Worm (Caenorhabditis elegans) whole organism, L3 larva: ENCODE data around the gene str-60.

Experiments
- ZK546.5 ChIP-seq: sonication (generic microtip); optimal IDR thresholded peaks from 2 replicates; lab custom pipeline; 2017; ENCODE audit warnings: missing biosample characterization, missing genetic modification characterization
- ceh-16 ChIP-seq: sonication (generic microtip); optimal IDR thresholded peaks from 2 replicates; lab custom pipeline; 2017; ENCODE audit warnings: missing biosample characterization, missing genetic modification characterization
- ceh-28 ChIP-seq: fragments of 150-350 bp; optimal IDR thresholded peaks from 2 replicates; lab custom pipeline; 2014; ENCODE audit warnings: missing biosample characterization, missing genetic modification reagents, missing genetic modification characterization
- ceh-9 ChIP-seq: sonication (generic microtip); optimal IDR thresholded peaks from 2 replicates; lab custom pipeline; 2018; ENCODE audit warnings: missing biosample characterization, missing genetic modification characterization
- daf-12 ChIP-seq: fragments of 150-350 bp; optimal IDR thresholded peaks from 2 replicates; lab custom pipeline; 2014; ENCODE audit warnings: missing biosample characterization, missing genetic modification reagents, missing genetic modification characterization
- egl-27 ChIP-seq: sonication (generic microtip); optimal IDR thresholded peaks from 4 replicates; lab custom pipeline; 2017; ENCODE audit warnings: missing biosample characterization, missing genetic modification reagents, missing genetic modification characterization
- elt-2 ChIP-seq: sonication (generic microtip); optimal IDR thresholded peaks from 2 replicates; lab custom pipeline; 2016; ENCODE audit warnings: missing genetic modification reagents, mild to moderate bottlenecking, missing genetic modification characterization, missing compliant biosample characterization
- elt-3 ChIP-seq, 3 experiments: fragments of 150-350 bp in 1 of 3; sonication (generic microtip) in 2 of 3; optimal IDR thresholded peaks; 2 replicates in 2 of 3; 4 replicates in 1 of 3; lab custom pipeline; 2014 to 2017; ENCODE audit warnings: missing biosample characterization in 3 of 3, missing genetic modification characterization in 3 of 3
- eor-1 ChIP-seq, 2 experiments: fragments of 150-350 bp; optimal IDR thresholded peaks; 2 replicates each; lab custom pipeline; 2014 to 2018; ENCODE audit warnings: missing biosample characterization in 2 of 2, missing genetic modification characterization in 2 of 2
- fkh-2 ChIP-seq: fragments of 150-350 bp; optimal IDR thresholded peaks from 2 replicates; lab custom pipeline; 2014; ENCODE audit warnings: missing biosample characterization, missing genetic modification reagents, missing genetic modification characterization
- fos-1 ChIP-seq: fragments of 150-350 bp; optimal IDR thresholded peaks from 2 replicates; lab custom pipeline; 2014; ENCODE audit warnings: missing biosample characterization, missing genetic modification characterization
- hmg-11 ChIP-seq: sonication (generic microtip); optimal IDR thresholded peaks from 2 replicates; lab custom pipeline; 2016; ENCODE audit warnings: missing genetic modification characterization, missing compliant biosample characterization
- jun-1 ChIP-seq: fragments of 150-350 bp; optimal IDR thresholded peaks from 2 replicates; lab custom pipeline; 2014; ENCODE audit warnings: missing biosample characterization, missing genetic modification reagents, missing genetic modification characterization
- lin-15B ChIP-seq: fragments of 150-350 bp; optimal IDR thresholded peaks from 2 replicates; lab custom pipeline; 2014; ENCODE audit warnings: missing biosample characterization, missing genetic modification characterization
- lin-39 ChIP-seq: fragments of 150-350 bp; optimal IDR thresholded peaks from 2 replicates; lab custom pipeline; 2018; ENCODE audit warnings: missing biosample characterization, missing genetic modification reagents, missing genetic modification characterization
- lsy-12 ChIP-seq: sonication (generic microtip); optimal IDR thresholded peaks from 2 replicates; lab custom pipeline; 2016; ENCODE audit warnings: mild to moderate bottlenecking, missing genetic modification characterization, missing compliant biosample characterization
- nfya-1 ChIP-seq: sonication (generic microtip); optimal IDR thresholded peaks from 2 replicates; lab custom pipeline; 2017; ENCODE audit warnings: missing genetic modification characterization, mild to moderate bottlenecking, missing compliant biosample characterization, antibody characterized with exemption, moderate library complexity; ENCODE audit not compliant: insufficient read depth
- nhr-11 ChIP-seq: fragments of 150-350 bp; optimal IDR thresholded peaks from 2 replicates; lab custom pipeline; 2014; ENCODE audit warnings: missing biosample characterization, missing genetic modification characterization
- nhr-237 ChIP-seq: fragments of 150-350 bp; optimal IDR thresholded peaks from 2 replicates; lab custom pipeline; 2014; ENCODE audit warnings: missing biosample characterization, missing genetic modification characterization
- nhr-25 ChIP-seq: sonication (generic microtip); optimal IDR thresholded peaks from 2 replicates; lab custom pipeline; 2017; ENCODE audit warnings: missing biosample characterization, missing genetic modification characterization
- nhr-28 ChIP-seq: fragments of 150-350 bp; optimal IDR thresholded peaks from 2 replicates; lab custom pipeline; 2014; ENCODE audit warnings: missing biosample characterization, missing genetic modification characterization
- nhr-67 ChIP-seq: fragments of 150-350 bp; optimal IDR thresholded peaks from 2 replicates; lab custom pipeline; 2014; ENCODE audit warnings: missing biosample characterization, missing genetic modification characterization
- pha-4 ChIP-seq: fragments of 150-350 bp; optimal IDR thresholded peaks from 2 replicates; lab custom pipeline; 2014; ENCODE audit warnings: missing biosample characterization, missing genetic modification reagents, missing genetic modification characterization
- pqm-1 ChIP-seq: fragments of 150-350 bp; optimal IDR thresholded peaks from 2 replicates; lab custom pipeline; 2017; ENCODE audit warnings: missing biosample characterization, missing genetic modification characterization, inconsistent platforms
- skn-1 ChIP-seq: fragments of 150-350 bp; optimal IDR thresholded peaks from 2 replicates; lab custom pipeline; 2014; ENCODE audit warnings: missing biosample characterization, missing genetic modification characterization
- unc-39 ChIP-seq: sonication (generic microtip); optimal IDR thresholded peaks from 4 replicates; lab custom pipeline; 2017; ENCODE audit warnings: missing biosample characterization, missing genetic modification characterization
- unc-62 ChIP-seq: fragments of 150-350 bp; sonication (generic microtip); optimal IDR thresholded peaks from 4 replicates; lab custom pipeline; 2014; ENCODE audit warnings: missing biosample characterization, missing genetic modification reagents, missing genetic modification characterization
- zag-1 ChIP-seq: fragments of 150-350 bp; optimal IDR thresholded peaks from 2 replicates; lab custom pipeline; 2014; ENCODE audit warnings: missing biosample characterization, missing genetic modification characterization
- ztf-11 ChIP-seq: fragments of 150-350 bp; optimal IDR thresholded peaks from 2 replicates; lab custom pipeline; 2014; ENCODE audit warnings: missing biosample characterization, missing genetic modification characterization
- ztf-4 ChIP-seq: fragments of 150-350 bp; optimal IDR thresholded peaks from 2 replicates; lab custom pipeline; 2014; ENCODE audit warnings: missing biosample characterization, missing genetic modification characterization

str-60 gene

DNA sequence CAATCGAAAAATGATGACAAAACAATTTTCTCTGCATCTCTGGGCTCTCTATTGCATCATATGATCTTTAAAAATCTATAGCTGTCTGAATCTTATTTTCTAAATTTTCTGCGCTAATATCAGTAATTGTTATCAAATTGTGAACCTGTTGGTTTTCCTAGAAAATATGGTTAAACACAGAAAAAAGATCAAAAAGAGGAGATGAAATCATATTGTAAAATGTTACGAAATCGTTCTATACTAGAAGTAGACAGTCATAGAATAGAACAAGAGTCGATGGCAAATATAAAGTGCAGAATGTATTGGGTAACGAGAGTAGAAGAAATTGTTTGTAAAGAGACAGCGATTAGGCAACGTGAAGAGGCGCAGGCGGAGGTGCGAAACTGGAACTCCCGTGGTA lies 17.1 kb upstream of the str-60 start:
- no peak for TF ChIP-seq ceh-9 (tag; lab: Kevin White, UChicago)
- TF ChIP-seq pha-4 (tag; lab: Kevin White, UChicago): peak; percentile 84
- peak; percentile 68 for TF ChIP-seq ceh-28 (tag; lab: Kevin White, UChicago)
- TF ChIP-seq pqm-1 (tag; lab: Kevin White, UChicago): peak; percentile 62
- TF ChIP-seq hmg-11: peak; percentile 34
- TF ChIP-seq lin-15B (tag; lab: Kevin White, UChicago): peak; percentile 15
- peak; percentile 76 for TF ChIP-seq elt-2 (tag; lab: Kevin White, UChicago)
- peak in 1 of 3 experiments; percentile 8 for TF ChIP-seq elt-3 (tag; optimal IDR thresholded peaks at IDR 0.05; lab: Kevin White, UChicago)
- no peak for TF ChIP-seq lin-39 (tag; lab: Kevin White, UChicago)
- no peak for TF ChIP-seq nhr-237 (tag; lab: Kevin White, UChicago)
- TF ChIP-seq nhr-28 (tag; lab: Kevin White, UChicago): no peak
- TF ChIP-seq egl-27 (tag; lab: Kevin White, UChicago): peak; percentile 63
- TF ChIP-seq jun-1 (tag; lab: Kevin White, UChicago): peak; percentile 69
- TF ChIP-seq nhr-25 (tag; lab: Kevin White, UChicago): peak; percentile 36
- peak; percentile 97 for TF ChIP-seq skn-1
- peak; percentile 18 for TF ChIP-seq nfya-1
- no peak for TF ChIP-seq unc-39 (tag; lab: Kevin White, UChicago)
- TF ChIP-seq, all 47 proteins: peak for 12

DNA sequence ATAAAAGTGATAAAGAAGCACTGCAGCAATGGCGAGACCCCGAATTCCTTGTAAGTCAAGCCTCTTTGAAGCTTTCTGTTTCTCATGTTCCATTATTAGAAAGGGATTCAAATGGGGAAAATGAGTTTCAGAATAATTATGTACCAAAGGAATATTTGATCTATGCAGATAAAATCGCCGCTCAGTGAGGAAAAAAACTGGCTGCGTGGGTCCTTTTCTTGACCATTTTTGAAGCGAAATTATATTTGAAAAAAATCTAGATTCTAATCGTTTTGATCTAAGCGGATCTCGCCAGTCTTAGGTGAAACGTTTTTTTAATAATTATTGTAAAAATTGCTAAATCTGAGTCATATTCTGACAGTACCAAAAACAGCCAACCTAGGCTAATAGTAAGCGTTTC lies 13.1 kb upstream of the str-60 start, which contains the start of gene oac-42:
Gene oac-42, minus strand, starts transcription at position 101 of the 400 bp plus-strand sequence.
- TF ChIP-seq ceh-16 (tag; lab: Kevin White, UChicago) (no peak), lsy-12 (tag; lab: Kevin White, UChicago) (no peak), ZK546.5 (tag; lab: Kevin White, UChicago) (no peak), elt-2 (tag; lab: Kevin White, UChicago) (no peak), ztf-11 (tag; lab: Kevin White, UChicago) (no peak), zag-1 (no peak), ceh-28 (tag; lab: Kevin White, UChicago) (no peak), pqm-1 (tag; lab: Kevin White, UChicago) (no peak)

DNA sequence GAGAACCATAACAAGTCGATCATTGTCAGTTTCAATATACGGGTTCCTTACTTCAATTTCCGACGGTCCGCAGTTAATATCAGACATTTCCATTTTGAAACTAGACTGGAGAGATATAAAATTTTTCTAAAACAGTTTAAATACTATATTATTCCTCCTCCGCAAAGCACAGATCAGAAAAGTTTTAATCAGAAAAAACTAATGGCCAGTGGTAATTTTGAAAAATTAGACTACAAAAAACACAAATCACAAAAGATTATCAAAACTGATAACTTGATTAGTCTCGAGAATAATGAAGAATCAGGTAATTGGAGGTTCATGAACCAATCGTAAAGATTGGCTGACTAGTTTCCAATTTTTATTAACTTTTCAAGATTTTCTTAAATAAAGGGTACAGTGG lies 11.8 kb upstream of the str-60 start, which contains the start of gene T06C12.9:
Gene T06C12.9, minus strand, starts transcription at position 101 of the 400 bp plus-strand sequence.
- TF ChIP-seq pqm-1 (tag; lab: Kevin White, UChicago) (peak; percentile 9), zag-1 (no peak), lin-15B (tag; lab: Kevin White, UChicago) (no peak)

DNA sequence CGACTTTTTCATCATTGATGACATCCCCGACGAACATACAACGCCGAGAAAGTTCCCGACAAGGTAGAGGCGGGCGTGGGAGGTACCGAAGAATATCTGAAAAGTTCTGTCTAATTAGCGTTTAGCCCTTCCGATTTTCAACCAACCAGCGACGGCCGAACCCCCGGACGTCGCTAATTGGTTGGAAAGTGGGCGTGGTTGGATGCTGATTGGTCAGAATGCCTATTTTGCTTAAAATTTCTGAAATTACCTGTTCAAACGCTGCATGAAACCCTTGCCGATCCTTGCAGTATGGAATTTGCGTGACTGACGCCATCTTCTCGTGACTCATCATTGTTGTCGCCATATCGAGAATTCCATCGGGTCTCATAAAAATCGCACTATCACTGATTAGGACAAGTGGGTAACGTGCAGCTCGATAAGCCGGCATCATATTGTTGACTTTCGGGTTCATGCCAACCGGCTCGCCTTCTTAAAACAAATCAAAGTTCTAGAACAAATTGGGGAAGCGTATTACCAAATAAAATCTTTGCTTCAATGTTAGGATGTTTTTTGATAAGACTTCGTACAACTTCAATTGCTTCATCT lies 10.0 kb upstream of the str-60 start:
- TF ChIP-seq elt-2 (tag; lab: Kevin White, UChicago) (peak; percentile 93), nhr-67 (no peak), fos-1 (tag; lab: Kevin White, UChicago) (peak; percentile 33), nhr-11 (tag; lab: Kevin White, UChicago) (no peak), ztf-11 (tag; lab: Kevin White, UChicago) (no peak), pha-4 (tag; lab: Kevin White, UChicago) (peak; percentile 16), elt-3 (tag; optimal IDR thresholded peaks at IDR 0.05; lab: Kevin White, UChicago) (no peak), eor-1 (tag; optimal IDR thresholded peaks at IDR 0.05; lab: Kevin White, UChicago) (no peak), zag-1 (no peak), pqm-1 (tag; lab: Kevin White, UChicago) (peak; percentile 89), jun-1 (tag; lab: Kevin White, UChicago) (peak; percentile 70), fkh-2 (tag; lab: Kevin White, UChicago) (no peak), ceh-9 (tag; lab: Kevin White, UChicago) (no peak), unc-62 (GFP tag; lab: Kevin White, UChicago) (no peak), nfya-1 (peak; percentile 76), ztf-4 (no peak), ZK546.5 (tag; lab: Kevin White, UChicago) (no peak)

DNA sequence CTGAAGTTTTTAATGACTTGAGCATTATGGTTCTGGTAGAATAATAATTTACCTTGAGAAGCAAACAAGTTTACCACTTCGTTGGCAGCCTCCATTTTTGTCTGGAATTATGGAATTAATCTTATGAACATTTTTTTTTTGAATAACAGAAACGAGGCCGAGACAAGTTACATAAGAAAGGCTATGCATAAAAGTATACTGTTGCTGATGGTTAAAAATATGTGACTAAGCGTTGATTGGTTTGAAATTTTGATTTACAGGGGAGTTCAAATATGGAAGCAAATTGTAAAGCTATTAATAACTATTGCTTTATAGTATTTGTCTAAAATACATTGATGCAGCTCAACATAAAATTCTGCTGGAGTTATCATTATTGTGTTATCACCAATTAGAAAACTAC lies 9.0 kb upstream of the str-60 start, which contains the start of gene cgt-1:
Gene cgt-1, minus strand, starts transcription at position 101 of the 400 bp plus-strand sequence.
- TF ChIP-seq nhr-11 (tag; lab: Kevin White, UChicago): no peak
- TF ChIP-seq daf-12 (tag; lab: Kevin White, UChicago): no peak
